Fruit fly (Drosophila melanogaster) whole organism, adult: ENCODE measurements around the gene Tsp74F.

Experiments used
- CG14711 ChIP-seq: fragments of 200-800 bp; sonication (Bioruptor generic); optimal IDR thresholded peaks from 2 replicates; lab custom pipeline; 2018; ENCODE audit warnings: missing biosample characterization, mild to moderate bottlenecking, missing genetic modification characterization, moderate library complexity
- CG7101 ChIP-seq: fragments of 200-800 bp; sonication (Bioruptor generic); optimal IDR thresholded peaks from 2 replicates; lab custom pipeline; 2018; ENCODE audit warnings: missing biosample characterization, mild to moderate bottlenecking, missing genetic modification characterization, moderate library complexity
- Crg-1 ChIP-seq: fragments of 200-800 bp; sonication (Bioruptor generic); optimal IDR thresholded peaks from 2 replicates; lab custom pipeline; 2016; ENCODE audit warnings: missing biosample characterization, missing genetic modification characterization
- Mnt ChIP-seq: fragments of 200-800 bp; sonication (Bioruptor generic); optimal IDR thresholded peaks from 2 replicates; lab custom pipeline; 2016; ENCODE audit warnings: missing biosample characterization, mild to moderate bottlenecking, missing genetic modification characterization
- bab1 ChIP-seq: fragments of 200-800 bp; sonication (Bioruptor generic); optimal IDR thresholded peaks from 3 replicates; lab custom pipeline; 2019; ENCODE audit warnings: missing biosample characterization, mild to moderate bottlenecking, missing genetic modification characterization, moderate library complexity
- cnc ChIP-seq, 2 experiments: fragments of >200 bp; optimal IDR thresholded peaks; 2 replicates each; lab custom pipeline; 2017
- kay ChIP-seq: fragments of 200-800 bp; sonication (Bioruptor generic); peaks from one replicate; lab custom pipeline; 2016; ENCODE audit warnings: missing biosample characterization, missing genetic modification characterization, borderline replicate concordance
- ovo ChIP-seq: fragments of 200-800 bp; sonication (Bioruptor generic); optimal IDR thresholded peaks from 2 replicates; lab custom pipeline; 2016; ENCODE audit warnings: missing biosample characterization, missing genetic modification characterization
- toe ChIP-seq: fragments of 200-800 bp; sonication (Bioruptor generic); optimal IDR thresholded peaks from 2 replicates; lab custom pipeline; 2016; ENCODE audit warnings: missing biosample characterization, missing genetic modification characterization

DNA sequence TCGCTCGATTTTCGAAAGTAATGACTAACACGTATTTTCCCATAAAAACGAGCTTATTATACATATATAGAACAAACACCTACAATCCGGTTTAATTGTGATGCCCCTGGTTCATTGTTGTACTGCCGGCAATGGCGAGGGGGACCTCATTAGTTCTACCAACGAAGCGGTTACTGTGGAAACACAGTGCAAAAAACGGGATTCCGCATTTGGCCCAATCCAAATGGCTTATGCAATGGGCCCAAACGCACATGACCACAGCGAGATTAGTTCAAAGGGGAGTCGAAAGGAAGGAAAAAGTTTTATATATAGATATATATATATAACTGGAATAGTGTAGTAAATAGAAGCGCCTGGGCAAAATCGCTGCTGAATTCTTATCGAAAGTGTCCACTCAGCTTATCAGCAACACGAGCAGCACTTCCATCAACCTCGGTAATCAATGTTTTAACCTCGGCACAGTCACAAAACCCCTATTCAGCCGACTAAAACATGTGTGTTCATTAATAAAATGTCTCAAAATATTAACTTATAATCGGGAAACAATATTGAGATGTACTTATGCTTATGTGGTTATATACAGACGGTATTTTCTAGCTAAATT is 8.3 kb upstream of the Tsp74F start:
- TF ChIP-seq kay (GFP tag; lab: Kevin White, UChicago) (no peak), Mnt (peak; percentile 10), ovo (no peak), Crg-1 (GFP tag; lab: Kevin White, UChicago) (no peak), cnc (optimal IDR thresholded peaks at IDR 0.05; lab: Kevin White, UChicago) (no peak), toe (GFP tag; lab: Kevin White, UChicago) (no peak), CG7101 (tag; lab: Kevin White, UChicago) (no peak), CG14711 (no peak), bab1 (no peak)
